Fruit fly (Drosophila melanogaster): Measurements from ENCODE around the gene CG13096.

DNA sequence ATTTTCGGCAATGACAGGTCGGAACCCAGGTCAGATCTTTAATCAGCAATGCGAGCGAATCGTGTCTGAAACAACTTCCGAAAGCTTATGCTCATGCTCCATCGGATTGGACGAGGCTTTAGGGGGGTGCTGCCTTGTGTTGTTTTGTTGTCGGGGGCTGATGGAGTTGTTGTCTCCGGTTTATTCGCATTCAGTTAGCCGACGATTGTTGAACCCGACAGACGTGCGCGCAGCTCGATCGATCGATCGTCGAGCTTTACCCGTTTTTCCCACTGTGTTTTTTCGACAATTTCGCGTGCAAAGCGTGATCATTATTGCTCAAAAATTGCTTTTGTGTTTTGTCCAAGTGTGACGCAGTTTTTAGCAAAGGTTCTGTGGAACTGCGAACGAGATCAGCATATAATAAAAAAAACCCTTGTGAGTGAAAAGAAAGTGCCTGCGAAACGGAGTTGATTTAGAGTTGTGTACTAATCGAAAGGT is 17.3 kb upstream of the CG13096 start, which contains the start of gene CG17834:
- TF ChIP-seq psq (optimal IDR thresholded peaks at IDR 0.05) (no peak), usp (GFP tag; optimal IDR thresholded peaks at IDR 0.05) (no peak), pan (optimal IDR thresholded peaks at IDR 0.05) (no peak)

Measured in whole organism.